Fruit fly (Drosophila melanogaster) whole organism, embryonic: ENCODE measurements around the gene Gk2.
A peak's percentile ranks its signal among the peaks of the same experiment; 100 is the strongest.

Experiments
- Blimp-1 ChIP-seq: fragments of 200-800 bp; sonication (Bioruptor generic); optimal IDR thresholded peaks from 3 replicates; lab custom pipeline; 2018; ENCODE audit warnings: missing biosample characterization, missing genetic modification characterization, mild to moderate bottlenecking, moderate library complexity, missing genetic modification reagents
- CG1024 ChIP-seq: fragments of 200-800 bp; sonication (Bioruptor generic); IDR thresholded peaks from 2 replicates; pipeline ENCODE4 v1.3.6; 2022; ENCODE audit warnings: missing biosample characterization, missing genetic modification characterization
- CG11247 ChIP-seq: fragments of 200-800 bp; sonication (Bioruptor generic); IDR thresholded peaks from 2 replicates; pipeline ENCODE4 v1.3.6; 2022; ENCODE audit warnings: missing biosample characterization, missing genetic modification characterization
- CG11456 ChIP-seq: fragments of 200-800 bp; sonication (Bioruptor generic); IDR thresholded peaks from 3 replicates; pipeline ENCODE4 v1.3.6; 2022; ENCODE audit warnings: missing biosample characterization, missing genetic modification characterization
- CG12155 ChIP-seq: fragments of 200-800 bp; sonication (Bioruptor generic); optimal IDR thresholded peaks from 3 replicates; lab custom pipeline; 2016; ENCODE audit warnings: missing biosample characterization, missing genetic modification characterization
- CG12391 ChIP-seq: fragments of 200-800 bp; sonication (Bioruptor generic); optimal IDR thresholded peaks from 3 replicates; lab custom pipeline; 2018; ENCODE audit warnings: missing biosample characterization, mild to moderate bottlenecking, missing genetic modification characterization, moderate library complexity
- CG13287 ChIP-seq: fragments of 200-800 bp; sonication (Bioruptor generic); IDR thresholded peaks from 2 replicates; pipeline ENCODE4 v1.3.6; 2022; ENCODE audit warnings: missing biosample characterization, missing genetic modification characterization; ENCODE audit not compliant: partially characterized antibody
- CG15269 ChIP-seq: fragments of 200-800 bp; sonication (Bioruptor generic); optimal IDR thresholded peaks from 2 replicates; lab custom pipeline; 2018; ENCODE audit warnings: missing biosample characterization, mild to moderate bottlenecking, missing genetic modification characterization, moderate library complexity
- CG17829 ChIP-seq: fragments of 200-800 bp; optimal IDR thresholded peaks from 2 replicates; lab custom pipeline; 2019; ENCODE audit warnings: missing biosample characterization, mild to moderate bottlenecking, missing genetic modification characterization, moderate library complexity
- CG18476 ChIP-seq: fragments of 200-800 bp; sonication (Bioruptor generic); optimal IDR thresholded peaks from 2 replicates; lab custom pipeline; 2016; ENCODE audit warnings: missing biosample characterization, mild to moderate bottlenecking, missing genetic modification characterization
- CG31224 ChIP-seq: fragments of 200-800 bp; sonication (Bioruptor generic); IDR thresholded peaks from 2 replicates; pipeline ENCODE4 v1.3.6; 2022; ENCODE audit warnings: missing biosample characterization, missing genetic modification characterization
- CG31365 ChIP-seq: fragments of 200-800 bp; sonication (Bioruptor generic); optimal IDR thresholded peaks from 2 replicates; lab custom pipeline; 2018; ENCODE audit warnings: missing biosample characterization, mild to moderate bottlenecking, missing genetic modification characterization
- CG3163 ChIP-seq: fragments of 200-800 bp; sonication (Bioruptor generic); optimal IDR thresholded peaks from 3 replicates; lab custom pipeline; 2016; ENCODE audit warnings: missing biosample characterization, missing genetic modification characterization
- CG32772 ChIP-seq: fragments of 200-800 bp; sonication (Bioruptor generic); IDR thresholded peaks from 2 replicates; pipeline ENCODE4 v1.3.6; 2022; ENCODE audit warnings: missing biosample characterization, missing genetic modification characterization
- CG6854 ChIP-seq: fragments of 200-800 bp; sonication (Bioruptor generic); optimal IDR thresholded peaks from 3 replicates; lab custom pipeline; 2017; ENCODE audit warnings: missing biosample characterization, mild to moderate bottlenecking, missing genetic modification characterization
- CG7372 ChIP-seq: fragments of 200-800 bp; sonication (Bioruptor generic); IDR thresholded peaks from 2 replicates; pipeline ENCODE4 v1.3.6; 2022; ENCODE audit warnings: missing biosample characterization, missing genetic modification characterization
- CG8089 ChIP-seq: fragments of 200-800 bp; sonication (Bioruptor generic); optimal IDR thresholded peaks from 3 replicates; lab custom pipeline; 2016; ENCODE audit warnings: missing biosample characterization, missing genetic modification characterization
- Deaf1 ChIP-seq: fragments of 200-800 bp; optimal IDR thresholded peaks from 3 replicates; lab custom pipeline; 2019; ENCODE audit warnings: missing biosample characterization, mild to moderate bottlenecking, missing genetic modification characterization, moderate library complexity
- Dref ChIP-seq: fragments of 200-800 bp; sonication (Bioruptor generic); IDR thresholded peaks from 2 replicates; pipeline ENCODE4 v1.3.6; 2022; ENCODE audit warnings: missing biosample characterization, missing genetic modification characterization
- Drgx ChIP-seq: fragments of 200-800 bp; sonication (Bioruptor generic); IDR thresholded peaks from 2 replicates; pipeline ENCODE4 v1.3.6; 2022; ENCODE audit warnings: missing biosample characterization, missing genetic modification characterization
- Ets65A ChIP-seq: fragments of 200-800 bp; sonication (Bioruptor generic); peaks from one replicate; lab custom pipeline; 2016; ENCODE audit warnings: missing biosample characterization, missing genetic modification characterization
- Fer1 ChIP-seq: fragments of 200-800 bp; sonication (Bioruptor generic); optimal IDR thresholded peaks from 2 replicates; lab custom pipeline; 2017; ENCODE audit warnings: missing biosample characterization, mild to moderate bottlenecking, missing genetic modification characterization
- Hmr ChIP-seq: fragments of 200-800 bp; sonication (Bioruptor generic); optimal IDR thresholded peaks from 3 replicates; lab custom pipeline; 2017; ENCODE audit warnings: mild to moderate bottlenecking, missing biosample characterization, missing genetic modification reagents, missing genetic modification characterization
- Med ChIP-seq: fragments of 200-800 bp; sonication (Bioruptor generic); peaks from one replicate; lab custom pipeline; 2016; ENCODE audit warnings: missing biosample characterization, missing genetic modification characterization, mild to moderate bottlenecking, inconsistent platforms, moderate library complexity
- NfI ChIP-seq: fragments of 200-800 bp; sonication (Bioruptor generic); optimal IDR thresholded peaks from 3 replicates; lab custom pipeline; 2018; ENCODE audit warnings: missing biosample characterization, mild to moderate bottlenecking, missing genetic modification characterization, moderate library complexity
- Oaz ChIP-seq: fragments of 200-800 bp; sonication (Bioruptor generic); IDR thresholded peaks from 2 replicates; pipeline ENCODE4 v1.3.6; 2022; ENCODE audit warnings: missing biosample characterization, missing genetic modification characterization
- Rfx ChIP-seq: fragments of 200-800 bp; sonication (Bioruptor generic); IDR thresholded peaks from 2 replicates; pipeline ENCODE4 v1.3.6; 2022; ENCODE audit warnings: missing biosample characterization, missing genetic modification characterization
- Tbp ChIP-seq: fragments of >200 bp; optimal IDR thresholded peaks from 2 replicates; lab custom pipeline; 2018; ENCODE audit warnings: missing biosample characterization, missing genetic modification characterization
- ash1 ChIP-seq: fragments of 200-800 bp; sonication (Bioruptor generic); optimal IDR thresholded peaks from 2 replicates; lab custom pipeline; 2018; ENCODE audit warnings: missing biosample characterization, mild to moderate bottlenecking, missing genetic modification characterization
- cg ChIP-seq: fragments of 200-800 bp; sonication (Bioruptor generic); optimal IDR thresholded peaks from 3 replicates; lab custom pipeline; 2019; ENCODE audit warnings: missing biosample characterization, mild to moderate bottlenecking, missing genetic modification characterization, moderate library complexity
- crc ChIP-seq: fragments of 200-800 bp; sonication (Bioruptor generic); optimal IDR thresholded peaks from 2 replicates; lab custom pipeline; 2016; ENCODE audit warnings: missing biosample characterization, missing genetic modification characterization
- croc ChIP-seq: fragments of 200-800 bp; sonication (Bioruptor generic); conservative IDR thresholded peaks from 3 replicates; pipeline ENCODE4 v1.3.6; 2022; ENCODE audit warnings: missing biosample characterization, missing genetic modification characterization
- cwo ChIP-seq: fragments of 200-800 bp; sonication (Bioruptor generic); optimal IDR thresholded peaks from 3 replicates; lab custom pipeline; 2017; ENCODE audit warnings: missing biosample characterization, missing genetic modification characterization, mild to moderate bottlenecking, moderate library complexity, missing genetic modification reagents
- fd3F ChIP-seq: fragments of 200-800 bp; sonication (Bioruptor generic); optimal IDR thresholded peaks from 2 replicates; lab custom pipeline; 2018; ENCODE audit warnings: missing biosample characterization, mild to moderate bottlenecking, missing genetic modification characterization, moderate library complexity
- gcm2 ChIP-seq: fragments of 200-800 bp; sonication (Bioruptor generic); optimal IDR thresholded peaks from 2 replicates; lab custom pipeline; 2016; ENCODE audit warnings: missing biosample characterization, missing genetic modification characterization
- klu ChIP-seq: fragments of 200-800 bp; sonication (Bioruptor generic); IDR thresholded peaks from 2 replicates; pipeline ENCODE4 v1.3.6; 2022; ENCODE audit warnings: missing biosample characterization, missing genetic modification characterization
- lov ChIP-seq, 2 experiments: fragments of 200-800 bp in 1 of 2; fragments of >200 bp in 1 of 2; sonication (Bioruptor generic) in 1 of 2; IDR thresholded peaks in 1 of 2; optimal IDR thresholded peaks in 1 of 2; 2 replicates in 1 of 2; 3 replicates in 1 of 2; pipeline versions ENCODE4 v1.3.6 to Lab custom; 2017 to 2022; ENCODE audit warnings: missing biosample characterization in 1 of 2, missing genetic modification characterization in 1 of 2
- maf-S ChIP-seq: fragments of 200-800 bp; sonication (Bioruptor generic); optimal IDR thresholded peaks from 2 replicates; lab custom pipeline; 2016; ENCODE audit warnings: missing biosample characterization, missing genetic modification characterization
- nom ChIP-seq: fragments of 200-800 bp; sonication (Bioruptor generic); optimal IDR thresholded peaks from 2 replicates; lab custom pipeline; 2017; ENCODE audit warnings: missing biosample characterization, missing genetic modification characterization, mild to moderate bottlenecking, moderate library complexity, missing genetic modification reagents
- p53 ChIP-seq: fragments of 200-800 bp; sonication (Bioruptor generic); optimal IDR thresholded peaks from 2 replicates; lab custom pipeline; 2016; ENCODE audit warnings: missing biosample characterization, missing genetic modification characterization
- pita ChIP-seq: fragments of 200-800 bp; sonication (Bioruptor generic); optimal IDR thresholded peaks from 2 replicates; lab custom pipeline; 2017; ENCODE audit warnings: missing biosample characterization, mild to moderate bottlenecking, missing genetic modification characterization
- pum ChIP-seq: fragments of 200-800 bp; sonication (Bioruptor generic); optimal IDR thresholded peaks from 2 replicates; lab custom pipeline; 2016; ENCODE audit warnings: missing biosample characterization, missing genetic modification characterization
- sna ChIP-seq: fragments of 200-800 bp; sonication (Bioruptor generic); IDR thresholded peaks from 2 replicates; pipeline ENCODE4 v1.3.6; 2022; ENCODE audit warnings: missing biosample characterization, missing genetic modification characterization; ENCODE audit not compliant: partially characterized antibody
- so ChIP-seq: fragments of 200-800 bp; sonication (Bioruptor generic); IDR thresholded peaks from 3 replicates; pipeline ENCODE4 v1.3.6; 2022; ENCODE audit warnings: missing biosample characterization, missing genetic modification characterization
- sob ChIP-seq: fragments of 200-800 bp; sonication (Bioruptor generic); IDR thresholded peaks from 2 replicates; pipeline ENCODE4 v1.3.6; 2022; ENCODE audit warnings: missing biosample characterization, missing genetic modification characterization
- unc-4 ChIP-seq: fragments of 200-800 bp; sonication (Bioruptor generic); IDR thresholded peaks from 2 replicates; pipeline ENCODE4 v1.3.6; 2022; ENCODE audit warnings: missing biosample characterization, missing genetic modification characterization; ENCODE audit not compliant: partially characterized antibody
- wor ChIP-seq: fragments of 200-800 bp; sonication (Bioruptor generic); IDR thresholded peaks from 2 replicates; pipeline ENCODE4 v1.3.6; 2022; ENCODE audit warnings: missing biosample characterization, missing genetic modification characterization
- zen ChIP-seq: fragments of 200-800 bp; sonication (Bioruptor generic); optimal IDR thresholded peaks from 3 replicates; lab custom pipeline; 2018; ENCODE audit warnings: missing biosample characterization, mild to moderate bottlenecking, missing genetic modification characterization, moderate library complexity
- zen2 ChIP-seq: fragments of 200-800 bp; sonication (Bioruptor generic); IDR thresholded peaks from 3 replicates; pipeline ENCODE4 v1.3.6; 2022; ENCODE audit warnings: missing biosample characterization, missing genetic modification characterization; ENCODE audit not compliant: partially characterized antibody

Gene Gk2

dm6 chr3L:1754935-1755334 lies 16.7 kb downstream of the Gk2 start (continued):
- no peak for TF ChIP-seq CG32772
- no peak for TF ChIP-seq klu (GFP tag; lab: Robert Waterston, UW)
- no peak for TF ChIP-seq Fer1
- no peak for TF ChIP-seq Rfx (GFP tag; lab: Robert Waterston, UW)
- no peak for TF ChIP-seq zen (tag; lab: Kevin White, UChicago)
- TF ChIP-seq cg = no peak
- no peak for TF ChIP-seq p53 (GFP tag; lab: Kevin White, UChicago)
- no peak for TF ChIP-seq CG17829
- no peak for TF ChIP-seq Tbp (GFP tag; lab: Kevin White, UChicago)
- TF ChIP-seq pum (GFP tag; lab: Kevin White, UChicago) = no peak
- no peak for TF ChIP-seq NfI (GFP tag; lab: Kevin White, UChicago)
- no peak for TF ChIP-seq CG7372 (GFP tag; lab: Robert Waterston, UW)
- TF ChIP-seq lov (optimal IDR thresholded peaks at IDR 0.05; lab: Kevin White, UChicago) = no peak
- 0 out of 3 replicates have a peak, but pooled peaks have one; percentile 36 for TF ChIP-seq lov (GFP tag; IDR thresholded peaks at IDR 0.05; lab: Robert Waterston, UW)
- no peak for TF ChIP-seq croc (GFP tag; lab: Robert Waterston, UW)
- no peak for TF ChIP-seq CG11456 (GFP tag; lab: Robert Waterston, UW)
- TF ChIP-seq CG12155 (GFP tag; lab: Kevin White, UChicago) = no peak
- TF ChIP-seq Oaz = no peak
- no peak for TF ChIP-seq so
- TF ChIP-seq ash1 (GFP tag; lab: Kevin White, UChicago) = no peak
- TF ChIP-seq CG11247 = no peak
- TF ChIP-seq cwo (GFP tag; lab: Kevin White, UChicago) = peak; percentile 23
- TF ChIP-seq pita (GFP tag; lab: Kevin White, UChicago) = no peak
- no peak for TF ChIP-seq CG31365 (tag; lab: Kevin White, UChicago)
- TF ChIP-seq gcm2 (GFP tag; lab: Kevin White, UChicago) = no peak
- no peak for TF ChIP-seq wor (GFP tag; lab: Robert Waterston, UW)
- peak; percentile 82 for TF ChIP-seq Blimp-1 (GFP tag; lab: Kevin White, UChicago)

- TF ChIP-seq maf-S = no peak
- TF ChIP-seq CG3163 (GFP tag; lab: Kevin White, UChicago) = peak; percentile 82
- peak; percentile 51; the same call in 1 of the 2 replicates for TF ChIP-seq sob (GFP tag; lab: Robert Waterston, UW)
- TF ChIP-seq CG13287 (GFP tag; lab: Robert Waterston, UW) = peak; percentile 3; the same call in 1 of the 2 replicates
- no peak for TF ChIP-seq crc (GFP tag; lab: Kevin White, UChicago)
- TF ChIP-seq Med (GFP tag; lab: Kevin White, UChicago) = peak; percentile 76
- 0 out of 2 replicates have a peak, but pooled peaks have one; percentile 12 for TF ChIP-seq CG31224 (GFP tag; lab: Robert Waterston, UW)
- TF ChIP-seq Dref (GFP tag; lab: Robert Waterston, UW) = 0 out of 2 replicates have a peak, but pooled peaks have one; percentile 7
- peak; percentile 52 for TF ChIP-seq nom (GFP tag; lab: Kevin White, UChicago)
- TF ChIP-seq CG1024 (GFP tag; lab: Robert Waterston, UW) = no peak
- TF ChIP-seq Ets65A = peak; percentile 43
- TF ChIP-seq unc-4 (GFP tag; lab: Robert Waterston, UW) = peak; percentile 21; the same call in 1 of the 2 replicates
- no peak for TF ChIP-seq CG12391 (tag; lab: Kevin White, UChicago)
- TF ChIP-seq fd3F (GFP tag; lab: Kevin White, UChicago) = no peak
- TF ChIP-seq CG8089 (GFP tag; lab: Kevin White, UChicago) = no peak
- no peak for TF ChIP-seq CG12155 (GFP tag; lab: Kevin White, UChicago)
- peak; percentile 34 for TF ChIP-seq CG18476 (GFP tag; lab: Kevin White, UChicago)
- peak; percentile 49 for TF ChIP-seq CG15269 (tag; lab: Kevin White, UChicago)
- TF ChIP-seq zen2 = 0 out of 3 replicates have a peak, but pooled peaks have one; percentile 38
- TF ChIP-seq Deaf1 (tag; lab: Kevin White, UChicago) = peak; percentile 94
- TF ChIP-seq sna (GFP tag; lab: Robert Waterston, UW) = peak; percentile 27; the same call in 1 of the 2 replicates
- TF ChIP-seq Hmr = peak; percentile 9
- TF ChIP-seq CG6854 (GFP tag; lab: Kevin White, UChicago) = peak; percentile 23
- peak; percentile 42; the same call in 1 of the 2 replicates for TF ChIP-seq Drgx
These were observed 17.3 kb downstream of the Gk2 start, which contains the start of gene Cht2 for dm6 chr3L:1755458-1755984. Cht2 (minus strand) TSS chr3L:1755934.
